Worm (Caenorhabditis elegans) whole organism, L3 larva: ENCODE measurements around the gene T05A8.2.

Experiments used
- R02D3.7 ChIP-seq: fragments of 150-350 bp; optimal IDR thresholded peaks from 2 replicates; lab custom pipeline; 2014; ENCODE audit warnings: missing biosample characterization, missing genetic modification characterization
- ama-1 ChIP-seq: fragments of 150-350 bp; optimal IDR thresholded peaks from 2 replicates; lab custom pipeline; 2018
- ceh-16 ChIP-seq: sonication (generic microtip); optimal IDR thresholded peaks from 2 replicates; lab custom pipeline; 2017; ENCODE audit warnings: missing biosample characterization, missing genetic modification characterization
- ceh-28 ChIP-seq: fragments of 150-350 bp; optimal IDR thresholded peaks from 2 replicates; lab custom pipeline; 2014; ENCODE audit warnings: missing biosample characterization, missing genetic modification reagents, missing genetic modification characterization
- ceh-9 ChIP-seq: sonication (generic microtip); optimal IDR thresholded peaks from 2 replicates; lab custom pipeline; 2018; ENCODE audit warnings: missing biosample characterization, missing genetic modification characterization
- daf-12 ChIP-seq: fragments of 150-350 bp; optimal IDR thresholded peaks from 2 replicates; lab custom pipeline; 2014; ENCODE audit warnings: missing biosample characterization, missing genetic modification reagents, missing genetic modification characterization
- egl-27 ChIP-seq: sonication (generic microtip); optimal IDR thresholded peaks from 4 replicates; lab custom pipeline; 2017; ENCODE audit warnings: missing biosample characterization, missing genetic modification reagents, missing genetic modification characterization
- egl-5 ChIP-seq: fragments of 150-350 bp; optimal IDR thresholded peaks from 2 replicates; lab custom pipeline; 2017; ENCODE audit warnings: missing biosample characterization, missing genetic modification reagents, missing genetic modification characterization, inconsistent platforms
- elt-1 ChIP-seq: fragments of 150-350 bp; optimal IDR thresholded peaks from 2 replicates; lab custom pipeline; 2014; ENCODE audit warnings: missing biosample characterization, missing genetic modification characterization
- elt-2 ChIP-seq: sonication (generic microtip); optimal IDR thresholded peaks from 2 replicates; lab custom pipeline; 2016; ENCODE audit warnings: missing genetic modification reagents, mild to moderate bottlenecking, missing genetic modification characterization, missing compliant biosample characterization
- eor-1 ChIP-seq, 2 experiments: fragments of 150-350 bp; optimal IDR thresholded peaks; 2 replicates each; lab custom pipeline; 2014 to 2018; ENCODE audit warnings: missing biosample characterization in 2 of 2, missing genetic modification characterization in 2 of 2
- fkh-10 ChIP-seq: sonication (generic microtip); optimal IDR thresholded peaks from 2 replicates; lab custom pipeline; 2017; ENCODE audit warnings: missing biosample characterization, missing genetic modification reagents, missing genetic modification characterization
- fos-1 ChIP-seq: fragments of 150-350 bp; optimal IDR thresholded peaks from 2 replicates; lab custom pipeline; 2014; ENCODE audit warnings: missing biosample characterization, missing genetic modification characterization
- hmg-11 ChIP-seq: sonication (generic microtip); optimal IDR thresholded peaks from 2 replicates; lab custom pipeline; 2016; ENCODE audit warnings: missing genetic modification characterization, missing compliant biosample characterization
- jun-1 ChIP-seq: fragments of 150-350 bp; optimal IDR thresholded peaks from 2 replicates; lab custom pipeline; 2014; ENCODE audit warnings: missing biosample characterization, missing genetic modification reagents, missing genetic modification characterization
- lin-15B ChIP-seq: fragments of 150-350 bp; optimal IDR thresholded peaks from 2 replicates; lab custom pipeline; 2014; ENCODE audit warnings: missing biosample characterization, missing genetic modification characterization
- lin-39 ChIP-seq: fragments of 150-350 bp; optimal IDR thresholded peaks from 2 replicates; lab custom pipeline; 2018; ENCODE audit warnings: missing biosample characterization, missing genetic modification reagents, missing genetic modification characterization
- lsy-12 ChIP-seq: sonication (generic microtip); optimal IDR thresholded peaks from 2 replicates; lab custom pipeline; 2016; ENCODE audit warnings: mild to moderate bottlenecking, missing genetic modification characterization, missing compliant biosample characterization
- mdl-1 ChIP-seq: fragments of 150-350 bp; optimal IDR thresholded peaks from 2 replicates; lab custom pipeline; 2014; ENCODE audit warnings: missing biosample characterization, missing genetic modification characterization
- mml-1 ChIP-seq: fragments of 150-350 bp; sonication (generic microtip); optimal IDR thresholded peaks from 3 replicates; lab custom pipeline; 2014; ENCODE audit warnings: missing biosample characterization, missing genetic modification characterization
- nhr-11 ChIP-seq: fragments of 150-350 bp; optimal IDR thresholded peaks from 2 replicates; lab custom pipeline; 2014; ENCODE audit warnings: missing biosample characterization, missing genetic modification characterization
- nhr-237 ChIP-seq: fragments of 150-350 bp; optimal IDR thresholded peaks from 2 replicates; lab custom pipeline; 2014; ENCODE audit warnings: missing biosample characterization, missing genetic modification characterization
- nhr-25 ChIP-seq: sonication (generic microtip); optimal IDR thresholded peaks from 2 replicates; lab custom pipeline; 2017; ENCODE audit warnings: missing biosample characterization, missing genetic modification characterization
- nhr-28 ChIP-seq: fragments of 150-350 bp; optimal IDR thresholded peaks from 2 replicates; lab custom pipeline; 2014; ENCODE audit warnings: missing biosample characterization, missing genetic modification characterization
- nhr-43 ChIP-seq: sonication (generic microtip); optimal IDR thresholded peaks from 2 replicates; lab custom pipeline; 2016; ENCODE audit warnings: mild to moderate bottlenecking, missing genetic modification characterization, missing compliant biosample characterization; ENCODE audit not compliant: poor library complexity, severe bottlenecking
- nhr-67 ChIP-seq: fragments of 150-350 bp; optimal IDR thresholded peaks from 2 replicates; lab custom pipeline; 2014; ENCODE audit warnings: missing biosample characterization, missing genetic modification characterization
- nhr-76 ChIP-seq: fragments of 150-350 bp; sonication (generic microtip); optimal IDR thresholded peaks from 5 replicates; lab custom pipeline; 2014; ENCODE audit warnings: missing biosample characterization, missing genetic modification characterization
- nhr-77 ChIP-seq: fragments of 150-350 bp; optimal IDR thresholded peaks from 2 replicates; lab custom pipeline; 2014; ENCODE audit warnings: missing biosample characterization, missing genetic modification characterization
- pha-4 ChIP-seq: fragments of 150-350 bp; optimal IDR thresholded peaks from 2 replicates; lab custom pipeline; 2014; ENCODE audit warnings: missing biosample characterization, missing genetic modification reagents, missing genetic modification characterization
- pqm-1 ChIP-seq: fragments of 150-350 bp; optimal IDR thresholded peaks from 2 replicates; lab custom pipeline; 2017; ENCODE audit warnings: missing biosample characterization, missing genetic modification characterization, inconsistent platforms
- sea-2 ChIP-seq: fragments of 150-350 bp; sonication (generic microtip); optimal IDR thresholded peaks from 4 replicates; lab custom pipeline; 2014; ENCODE audit warnings: missing biosample characterization, missing genetic modification reagents, missing genetic modification characterization
- skn-1 ChIP-seq: fragments of 150-350 bp; optimal IDR thresholded peaks from 2 replicates; lab custom pipeline; 2014; ENCODE audit warnings: missing biosample characterization, missing genetic modification characterization
- tbx-2 ChIP-seq: sonication (generic microtip); optimal IDR thresholded peaks from 2 replicates; lab custom pipeline; 2016; ENCODE audit warnings: mild to moderate bottlenecking, missing genetic modification characterization, missing compliant biosample characterization
- unc-62 ChIP-seq: fragments of 150-350 bp; sonication (generic microtip); optimal IDR thresholded peaks from 4 replicates; lab custom pipeline; 2014; ENCODE audit warnings: missing biosample characterization, missing genetic modification reagents, missing genetic modification characterization
- zag-1 ChIP-seq: fragments of 150-350 bp; optimal IDR thresholded peaks from 2 replicates; lab custom pipeline; 2014; ENCODE audit warnings: missing biosample characterization, missing genetic modification characterization
- ztf-11 ChIP-seq: fragments of 150-350 bp; optimal IDR thresholded peaks from 2 replicates; lab custom pipeline; 2014; ENCODE audit warnings: missing biosample characterization, missing genetic modification characterization

T05A8.2 gene

DNA sequence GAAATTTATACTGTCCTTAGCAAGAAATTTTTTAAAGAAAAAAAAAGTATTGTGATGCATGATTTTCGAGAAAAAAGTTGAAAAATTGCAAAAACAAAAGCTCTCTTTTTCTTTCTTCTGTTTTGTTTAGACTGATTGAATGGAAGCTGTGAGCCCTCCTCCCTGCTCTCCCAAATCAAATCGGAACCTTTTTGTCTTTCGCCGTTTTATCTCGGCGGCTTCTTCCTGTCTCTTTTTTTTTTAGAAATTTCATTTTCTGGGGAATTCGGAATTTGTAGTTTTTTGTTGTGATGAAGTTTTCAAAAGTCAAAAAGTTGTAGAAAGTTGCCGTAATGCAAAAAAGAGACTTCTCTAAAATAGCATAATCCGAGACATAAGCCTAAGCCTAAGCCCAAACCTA lies 19.8 kb upstream of the T05A8.2 start:
- peak; percentile 61 for TF ChIP-seq fkh-10 (GFP tag; lab: Kevin White, UChicago)
- no peak for TF ChIP-seq elt-1 (tag; lab: Kevin White, UChicago)
- TF ChIP-seq, all 47 proteins: peak for 1

DNA sequence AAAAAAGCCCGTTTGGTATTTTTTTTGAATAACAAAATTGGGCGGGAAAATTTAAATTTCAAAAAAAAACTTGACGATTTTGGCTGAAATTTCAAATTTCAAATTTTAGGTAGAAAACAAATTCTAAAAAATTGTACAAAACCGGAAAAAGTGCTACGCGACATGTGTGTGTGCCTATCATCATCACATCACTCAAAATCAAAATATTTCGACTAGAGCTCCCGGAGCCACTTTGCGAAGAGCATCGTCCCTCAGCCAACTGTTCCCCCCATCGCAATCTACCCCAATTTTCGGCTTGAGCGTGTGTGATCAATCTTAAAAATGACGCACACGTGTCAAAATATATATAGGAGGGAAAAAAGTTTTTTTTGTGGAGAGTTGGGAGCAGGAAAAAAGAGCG lies 16.0 kb upstream of the T05A8.2 start:
- TF ChIP-seq sea-2 (GFP tag; lab: Kevin White, UChicago), result no peak
- no peak for TF ChIP-seq jun-1 (tag; lab: Kevin White, UChicago)
- no peak for TF ChIP-seq zag-1 (tag; lab: Kevin White, UChicago)
- no peak for TF ChIP-seq nhr-43 (tag; lab: Kevin White, UChicago)
- no peak for TF ChIP-seq nhr-77 (tag; lab: Kevin White, UChicago)
- no peak for TF ChIP-seq ceh-9 (tag; lab: Kevin White, UChicago)
- TF ChIP-seq R02D3.7 (tag; lab: Kevin White, UChicago), result no peak
- TF ChIP-seq nhr-237, result no peak

DNA sequence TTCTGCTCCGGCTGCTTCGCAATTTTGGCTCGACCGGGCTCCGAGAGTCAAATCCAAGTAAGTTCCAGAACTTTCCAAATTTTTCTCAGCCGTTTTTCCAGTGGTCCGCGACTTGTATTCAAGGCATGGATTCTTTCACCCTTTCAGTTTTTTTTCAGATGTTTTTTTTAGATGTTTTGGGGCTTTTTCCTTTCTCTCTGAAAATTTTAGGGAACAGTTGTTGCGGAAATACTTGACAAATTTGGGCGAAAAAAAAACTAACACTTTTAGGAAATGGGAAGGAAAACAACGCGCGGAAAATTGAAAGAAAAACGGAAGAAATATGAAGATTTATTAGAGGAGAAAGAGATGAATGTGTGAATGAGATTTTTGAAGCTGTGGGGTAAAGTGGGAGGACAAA lies 14.7 kb upstream of the T05A8.2 start, which contains the start of the genes T05A8.11 and nep-2:
Gene T05A8.11, minus strand, starts transcription at position 101 of the 400 bp plus-strand sequence.
Gene nep-2, minus strand, starts transcription at position 192 of the 400 bp plus-strand sequence.
- no peak for TF ChIP-seq lin-39 (tag; lab: Kevin White, UChicago)
- TF ChIP-seq zag-1 (tag; lab: Kevin White, UChicago), result no peak
- TF ChIP-seq lsy-12 (tag; lab: Kevin White, UChicago), result no peak
- no peak for TF ChIP-seq lin-15B (tag; lab: Kevin White, UChicago)
- TF ChIP-seq ceh-9 (tag; lab: Kevin White, UChicago), result no peak
- no peak for TF ChIP-seq hmg-11 (tag; lab: Kevin White, UChicago)
- TF ChIP-seq unc-62 (GFP tag; lab: Kevin White, UChicago), result no peak
- no peak for TF ChIP-seq egl-5 (tag; lab: Kevin White, UChicago)
- TF ChIP-seq jun-1 (tag; lab: Kevin White, UChicago), result no peak
- no peak for TF ChIP-seq pqm-1 (tag; lab: Kevin White, UChicago)
- TF ChIP-seq nhr-67 (tag; lab: Kevin White, UChicago), result no peak
- TF ChIP-seq ama-1 (lab: Kevin White, UChicago), result no peak
- no peak for TF ChIP-seq daf-12 (tag; lab: Kevin White, UChicago)
- no peak for TF ChIP-seq nhr-77 (tag; lab: Kevin White, UChicago)

DNA sequence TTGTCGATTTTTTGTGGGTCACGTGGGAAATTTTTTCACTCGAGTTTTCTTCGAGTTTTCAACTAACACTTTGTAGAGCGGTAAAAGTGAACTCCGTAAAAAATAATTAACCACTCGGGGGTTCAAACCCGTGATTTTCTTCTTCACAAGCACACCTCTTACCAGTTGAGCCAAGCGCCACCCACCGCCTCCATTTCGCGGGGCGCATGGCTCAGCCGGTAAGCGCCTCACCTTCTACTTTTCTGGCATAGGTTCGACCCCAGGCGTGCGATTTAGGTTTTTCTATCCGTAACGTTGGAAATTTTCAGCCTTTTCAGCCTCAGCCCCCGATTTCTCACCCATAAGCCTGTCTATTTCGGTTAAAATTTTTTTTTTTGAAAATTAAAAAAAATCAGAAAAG lies 11.2 kb upstream of the T05A8.2 start:
- TF ChIP-seq fos-1 (tag; lab: Kevin White, UChicago) (no peak), ama-1 (lab: Kevin White, UChicago) (no peak), nhr-11 (tag; lab: Kevin White, UChicago) (no peak), ceh-16 (no peak), elt-1 (tag; lab: Kevin White, UChicago) (no peak), unc-62 (GFP tag; lab: Kevin White, UChicago) (no peak), nhr-28 (tag; lab: Kevin White, UChicago) (no peak), eor-1 (tag; optimal IDR thresholded peaks at IDR 0.05; lab: Kevin White, UChicago) (no peak), daf-12 (tag; lab: Kevin White, UChicago) (no peak), nhr-76 (tag; lab: Kevin White, UChicago) (no peak), lin-15B (tag; lab: Kevin White, UChicago) (no peak), R02D3.7 (tag; lab: Kevin White, UChicago) (no peak), nhr-237 (no peak), nhr-67 (tag; lab: Kevin White, UChicago) (no peak), tbx-2 (tag; lab: Kevin White, UChicago) (no peak), ceh-28 (tag; lab: Kevin White, UChicago) (no peak), mml-1 (no peak)

DNA sequence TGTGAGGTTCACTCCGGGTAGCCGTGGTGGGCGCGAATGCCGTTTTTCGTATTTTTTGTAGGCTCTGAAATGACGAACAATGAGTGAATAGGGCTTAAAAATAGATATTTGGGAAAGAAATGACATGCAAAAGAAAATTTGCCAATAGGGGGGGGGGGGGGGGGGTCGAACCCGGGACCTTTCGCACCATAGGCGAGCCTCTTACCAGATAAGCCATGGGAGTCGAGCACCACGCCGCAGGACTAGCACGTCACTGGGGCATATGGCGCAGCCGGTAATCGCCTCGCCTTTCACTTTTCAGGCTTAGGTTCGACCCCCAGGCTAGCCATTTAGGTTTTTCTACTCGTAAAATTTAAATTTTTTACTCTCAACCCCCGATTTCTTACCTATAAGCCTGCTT lies 8.4 kb upstream of the T05A8.2 start:
- no peak for TF ChIP-seq elt-2 (tag; lab: Kevin White, UChicago)
- no peak for TF ChIP-seq ceh-9 (tag; lab: Kevin White, UChicago)
- TF ChIP-seq skn-1, result no peak
- TF ChIP-seq egl-27, result no peak
- no peak for TF ChIP-seq nhr-25 (tag; lab: Kevin White, UChicago)
- TF ChIP-seq unc-62 (GFP tag; lab: Kevin White, UChicago), result no peak
- no peak for TF ChIP-seq mdl-1 (tag; lab: Kevin White, UChicago)
- TF ChIP-seq ztf-11 (tag; lab: Kevin White, UChicago), result no peak
- no peak for TF ChIP-seq sea-2 (GFP tag; lab: Kevin White, UChicago)
- TF ChIP-seq pha-4, result no peak
- no peak for TF ChIP-seq ceh-16
- no peak for TF ChIP-seq nhr-237
- TF ChIP-seq R02D3.7 (tag; lab: Kevin White, UChicago), result no peak
- no peak for TF ChIP-seq fos-1 (tag; lab: Kevin White, UChicago)
- TF ChIP-seq nhr-11 (tag; lab: Kevin White, UChicago), result no peak
